Fruit fly (Drosophila melanogaster) whole organism: Measurements from ENCODE around the gene vig.

Source experiments
- CG8478 ChIP-seq: fragments of >200 bp; optimal IDR thresholded peaks from 2 replicates; lab custom pipeline; 2018; ENCODE audit warnings: inconsistent platforms
- pan ChIP-seq: fragments of >200 bp; optimal IDR thresholded peaks from 2 replicates; lab custom pipeline; 2017
- psq ChIP-seq: fragments of >200 bp; optimal IDR thresholded peaks from 2 replicates; lab custom pipeline; 2017
- usp ChIP-seq: fragments of >200 bp; optimal IDR thresholded peaks from 2 replicates; lab custom pipeline; 2017; ENCODE audit warnings: missing biosample characterization, missing genetic modification characterization, mixed read lengths

dm6 chr2L:15061368-15061767 lies 8.7 kb downstream of the vig start, which contains the start of the genes solo and vas:
- TF ChIP-seq pan (lab: Kevin White, UChicago): no peak
- TF ChIP-seq CG8478 (lab: Kevin White, UChicago): no peak
- TF ChIP-seq usp: no peak
- no peak for TF ChIP-seq psq (lab: Kevin White, UChicago)
